Fruit fly (Drosophila melanogaster) whole organism, embryonic: ENCODE measurements around the gene CG15803.
A peak's percentile ranks its signal among the peaks of the same experiment; 100 is the strongest.

ENCODE experiments used
- Abd-B ChIP-seq: fragments of 200-800 bp; sonication (Bioruptor generic); optimal IDR thresholded peaks from 2 replicates; lab custom pipeline; 2018; ENCODE audit warnings: missing biosample characterization, mild to moderate bottlenecking, missing genetic modification characterization, moderate library complexity
- Atf6 ChIP-seq: fragments of 200-800 bp; sonication (Bioruptor generic); IDR thresholded peaks from 2 replicates; pipeline ENCODE4 v1.3.6; 2022; ENCODE audit warnings: missing biosample characterization, missing genetic modification characterization
- B-H2 ChIP-seq: fragments of 200-800 bp; sonication (Bioruptor generic); optimal IDR thresholded peaks from 2 replicates; lab custom pipeline; 2018; ENCODE audit warnings: missing biosample characterization, mild to moderate bottlenecking, missing genetic modification characterization
- CG10654 ChIP-seq: fragments of 200-800 bp; sonication (Bioruptor generic); optimal IDR thresholded peaks from 2 replicates; lab custom pipeline; 2016; ENCODE audit warnings: missing biosample characterization, missing genetic modification characterization
- CG10979 ChIP-seq: fragments of 200-800 bp; sonication (Bioruptor generic); optimal IDR thresholded peaks from 2 replicates; lab custom pipeline; 2018; ENCODE audit warnings: missing biosample characterization, mild to moderate bottlenecking, missing genetic modification characterization, moderate library complexity
- CG11398 ChIP-seq: fragments of 200-800 bp; sonication (Bioruptor generic); optimal IDR thresholded peaks from 2 replicates; lab custom pipeline; 2016; ENCODE audit warnings: missing biosample characterization, missing genetic modification characterization
- CG12299 ChIP-seq: fragments of 200-800 bp; sonication (Bioruptor generic); optimal IDR thresholded peaks from 2 replicates; lab custom pipeline; 2018; ENCODE audit warnings: missing biosample characterization, mild to moderate bottlenecking, missing genetic modification characterization
- CG14965 ChIP-seq: fragments of 200-800 bp; sonication (Bioruptor generic); optimal IDR thresholded peaks from 2 replicates; lab custom pipeline; 2016; ENCODE audit warnings: missing biosample characterization, missing genetic modification characterization, borderline replicate concordance
- CG15011 ChIP-seq: fragments of 200-800 bp; sonication (Bioruptor generic); optimal IDR thresholded peaks from 3 replicates; lab custom pipeline; 2018; ENCODE audit warnings: missing biosample characterization, mild to moderate bottlenecking, missing genetic modification characterization
- CG15269 ChIP-seq: fragments of 200-800 bp; sonication (Bioruptor generic); optimal IDR thresholded peaks from 2 replicates; lab custom pipeline; 2018; ENCODE audit warnings: missing biosample characterization, mild to moderate bottlenecking, missing genetic modification characterization, moderate library complexity
- CG18262 ChIP-seq: fragments of 200-800 bp; optimal IDR thresholded peaks from 3 replicates; lab custom pipeline; 2019; ENCODE audit warnings: missing biosample characterization, mild to moderate bottlenecking, missing genetic modification characterization, moderate library complexity
- CG2678 ChIP-seq: fragments of 200-800 bp; sonication (Bioruptor generic); optimal IDR thresholded peaks from 3 replicates; lab custom pipeline; 2019; ENCODE audit warnings: missing biosample characterization, mild to moderate bottlenecking, missing genetic modification characterization, moderate library complexity
- CG31224 ChIP-seq: fragments of 200-800 bp; sonication (Bioruptor generic); IDR thresholded peaks from 2 replicates; pipeline ENCODE4 v1.3.6; 2022; ENCODE audit warnings: missing biosample characterization, missing genetic modification characterization
- CG34376 ChIP-seq: fragments of 200-800 bp; sonication (Bioruptor generic); optimal IDR thresholded peaks from 2 replicates; lab custom pipeline; 2018; ENCODE audit warnings: missing biosample characterization, mild to moderate bottlenecking, missing genetic modification characterization
- CG4617 ChIP-seq: fragments of 200-800 bp; sonication (Bioruptor generic); optimal IDR thresholded peaks from 3 replicates; lab custom pipeline; 2016; ENCODE audit warnings: missing biosample characterization, missing genetic modification characterization, borderline replicate concordance
- CG7556 ChIP-seq: fragments of 200-800 bp; sonication (Bioruptor generic); optimal IDR thresholded peaks from 2 replicates; lab custom pipeline; 2017; ENCODE audit warnings: missing biosample characterization, mild to moderate bottlenecking, missing genetic modification characterization
- CG7786 ChIP-seq: fragments of 200-800 bp; sonication (Bioruptor generic); optimal IDR thresholded peaks from 2 replicates; lab custom pipeline; 2016; ENCODE audit warnings: missing biosample characterization, missing genetic modification characterization
- CG8359 ChIP-seq: fragments of 200-800 bp; sonication (Bioruptor generic); optimal IDR thresholded peaks from 2 replicates; lab custom pipeline; 2017; ENCODE audit warnings: missing biosample characterization, mild to moderate bottlenecking, missing genetic modification characterization, borderline replicate concordance
- Dek ChIP-seq: fragments of 200-800 bp; sonication (Bioruptor generic); optimal IDR thresholded peaks from 3 replicates; lab custom pipeline; 2019; ENCODE audit warnings: missing biosample characterization, mild to moderate bottlenecking, missing genetic modification characterization, moderate library complexity
- Gug ChIP-seq: fragments of 200-800 bp; sonication (Bioruptor generic); IDR thresholded peaks from 4 replicates; pipeline ENCODE4 v1.3.6; 2022; ENCODE audit warnings: missing biosample characterization, missing genetic modification characterization
- H2.0 ChIP-seq: fragments of 200-800 bp; sonication (Bioruptor generic); IDR thresholded peaks from 2 replicates; pipeline ENCODE4 v1.3.6; 2022; ENCODE audit warnings: missing biosample characterization, missing genetic modification characterization
- Mrtf ChIP-seq: fragments of 200-800 bp; sonication (Bioruptor generic); IDR thresholded peaks from 3 replicates; pipeline ENCODE4 v1.3.6; 2022; ENCODE audit warnings: missing biosample characterization, missing genetic modification characterization
- Nf-YB ChIP-seq: fragments of 200-800 bp; sonication (Bioruptor generic); optimal IDR thresholded peaks from 3 replicates; lab custom pipeline; 2019; ENCODE audit warnings: missing biosample characterization, mild to moderate bottlenecking, missing genetic modification characterization, moderate library complexity
- Pdp1 ChIP-seq, 2 experiments: fragments of 200-800 bp; sonication (Bioruptor generic); optimal IDR thresholded peaks; 3 replicates each; lab custom pipeline; 2016; ENCODE audit warnings: missing biosample characterization in 2 of 2, missing genetic modification characterization in 2 of 2, mild to moderate bottlenecking in 1 of 2, moderate library complexity in 1 of 2
- Ravus ChIP-seq: fragments of 200-800 bp; sonication (Bioruptor generic); IDR thresholded peaks from 2 replicates; pipeline ENCODE4 v1.3.6; 2022; ENCODE audit warnings: missing biosample characterization, missing genetic modification characterization
- Trl ChIP-seq, 3 experiments: fragments of >200 bp in 2 of 3; fragments of 200-800 bp in 1 of 3; sonication (Bioruptor generic) in 1 of 3; optimal IDR thresholded peaks; 2 replicates in 1 of 3; 3 replicates in 2 of 3; lab custom pipeline; 2016 to 2017; ENCODE audit warnings: missing biosample characterization in 1 of 3, missing genetic modification characterization in 1 of 3
- Vsx1 ChIP-seq: fragments of 200-800 bp; sonication (Bioruptor generic); optimal IDR thresholded peaks from 2 replicates; lab custom pipeline; 2017; ENCODE audit warnings: missing biosample characterization, mild to moderate bottlenecking, missing genetic modification characterization, missing genetic modification reagents
- Xrp1 ChIP-seq: fragments of 200-800 bp; sonication (Bioruptor generic); IDR thresholded peaks from 2 replicates; pipeline ENCODE4 v1.3.6; 2022; ENCODE audit warnings: missing biosample characterization, missing genetic modification characterization
- al ChIP-seq: fragments of 200-800 bp; sonication (Bioruptor generic); IDR thresholded peaks from 2 replicates; pipeline ENCODE4 v1.3.6; 2022; ENCODE audit warnings: missing biosample characterization, missing genetic modification characterization
- ap ChIP-seq: fragments of 200-800 bp; sonication (Bioruptor generic); IDR thresholded peaks from 2 replicates; pipeline ENCODE4 v1.3.6; 2022; ENCODE audit warnings: missing biosample characterization, missing genetic modification characterization
- bigmax ChIP-seq: fragments of 200-800 bp; sonication (Bioruptor generic); optimal IDR thresholded peaks from 2 replicates; lab custom pipeline; 2018; ENCODE audit warnings: missing biosample characterization, mild to moderate bottlenecking, missing genetic modification characterization
- bowl ChIP-seq: fragments of 200-800 bp; sonication (Bioruptor generic); IDR thresholded peaks from 2 replicates; pipeline ENCODE4 v1.3.6; 2022; ENCODE audit warnings: missing biosample characterization, missing genetic modification characterization
- chinmo ChIP-seq: fragments of 200-800 bp; sonication (Bioruptor generic); IDR thresholded peaks from 4 replicates; pipeline ENCODE4 v1.3.6; 2022; ENCODE audit warnings: missing biosample characterization, missing genetic modification characterization; ENCODE audit not compliant: partially characterized antibody
- dati ChIP-seq: fragments of 200-800 bp; sonication (Bioruptor generic); IDR thresholded peaks from 2 replicates; pipeline ENCODE4 v1.3.6; 2022; ENCODE audit warnings: missing biosample characterization, missing genetic modification characterization
- dmrt11E ChIP-seq: fragments of 200-800 bp; sonication (Bioruptor generic); optimal IDR thresholded peaks from 3 replicates; lab custom pipeline; 2018; ENCODE audit warnings: missing biosample characterization, mild to moderate bottlenecking, missing genetic modification characterization, moderate library complexity
- dpn ChIP-seq, 2 experiments: fragments of 200-800 bp; sonication (Bioruptor generic); optimal IDR thresholded peaks; 3 replicates each; lab custom pipeline; 2016; ENCODE audit warnings: missing biosample characterization in 2 of 2, missing genetic modification characterization in 2 of 2
- exex ChIP-seq: fragments of 200-800 bp; sonication (Bioruptor generic); optimal IDR thresholded peaks from 4 replicates; lab custom pipeline; 2018; ENCODE audit warnings: missing biosample characterization, mild to moderate bottlenecking, missing genetic modification characterization, moderate library complexity
- gcm2 ChIP-seq: fragments of 200-800 bp; sonication (Bioruptor generic); optimal IDR thresholded peaks from 2 replicates; lab custom pipeline; 2016; ENCODE audit warnings: missing biosample characterization, missing genetic modification characterization
- gsb ChIP-seq: fragments of 200-800 bp; sonication (Bioruptor generic); IDR thresholded peaks from 2 replicates; pipeline ENCODE4 v1.3.6; 2022; ENCODE audit warnings: missing biosample characterization, missing genetic modification characterization
- lov ChIP-seq, 2 experiments: fragments of 200-800 bp in 1 of 2; fragments of >200 bp in 1 of 2; sonication (Bioruptor generic) in 1 of 2; IDR thresholded peaks in 1 of 2; optimal IDR thresholded peaks in 1 of 2; 2 replicates in 1 of 2; 3 replicates in 1 of 2; pipeline versions ENCODE4 v1.3.6 to Lab custom; 2017 to 2022; ENCODE audit warnings: missing biosample characterization in 1 of 2, missing genetic modification characterization in 1 of 2
- luna ChIP-seq: fragments of 200-800 bp; sonication (Bioruptor generic); optimal IDR thresholded peaks from 2 replicates; lab custom pipeline; 2016; ENCODE audit warnings: missing biosample characterization, missing genetic modification characterization
- nom ChIP-seq: fragments of 200-800 bp; sonication (Bioruptor generic); optimal IDR thresholded peaks from 2 replicates; lab custom pipeline; 2017; ENCODE audit warnings: missing biosample characterization, missing genetic modification characterization, mild to moderate bottlenecking, moderate library complexity, missing genetic modification reagents
- otp ChIP-seq: fragments of 200-800 bp; sonication (Bioruptor generic); IDR thresholded peaks from 3 replicates; pipeline ENCODE4, ENCODE4 v1.3.6; 2022; ENCODE audit warnings: missing biosample characterization, missing genetic modification characterization
- tup ChIP-seq: fragments of 200-800 bp; sonication (Bioruptor generic); optimal IDR thresholded peaks from 2 replicates; lab custom pipeline; 2016; ENCODE audit warnings: missing biosample characterization, mild to moderate bottlenecking, missing genetic modification characterization, moderate library complexity
- unpg ChIP-seq: fragments of 200-800 bp; sonication (Bioruptor generic); optimal IDR thresholded peaks from 3 replicates; lab custom pipeline; 2018; ENCODE audit warnings: missing biosample characterization, mild to moderate bottlenecking, missing genetic modification characterization, moderate library complexity
- usp ChIP-seq: fragments of >200 bp; optimal IDR thresholded peaks from 2 replicates; lab custom pipeline; 2017; ENCODE audit warnings: missing biosample characterization, missing genetic modification characterization
- z ChIP-seq: fragments of 200-800 bp; sonication (Bioruptor generic); IDR thresholded peaks from 3 replicates; pipeline ENCODE4 v1.3.6; 2022; ENCODE audit warnings: missing biosample characterization, missing genetic modification characterization

The CG15803 gene

DNA sequence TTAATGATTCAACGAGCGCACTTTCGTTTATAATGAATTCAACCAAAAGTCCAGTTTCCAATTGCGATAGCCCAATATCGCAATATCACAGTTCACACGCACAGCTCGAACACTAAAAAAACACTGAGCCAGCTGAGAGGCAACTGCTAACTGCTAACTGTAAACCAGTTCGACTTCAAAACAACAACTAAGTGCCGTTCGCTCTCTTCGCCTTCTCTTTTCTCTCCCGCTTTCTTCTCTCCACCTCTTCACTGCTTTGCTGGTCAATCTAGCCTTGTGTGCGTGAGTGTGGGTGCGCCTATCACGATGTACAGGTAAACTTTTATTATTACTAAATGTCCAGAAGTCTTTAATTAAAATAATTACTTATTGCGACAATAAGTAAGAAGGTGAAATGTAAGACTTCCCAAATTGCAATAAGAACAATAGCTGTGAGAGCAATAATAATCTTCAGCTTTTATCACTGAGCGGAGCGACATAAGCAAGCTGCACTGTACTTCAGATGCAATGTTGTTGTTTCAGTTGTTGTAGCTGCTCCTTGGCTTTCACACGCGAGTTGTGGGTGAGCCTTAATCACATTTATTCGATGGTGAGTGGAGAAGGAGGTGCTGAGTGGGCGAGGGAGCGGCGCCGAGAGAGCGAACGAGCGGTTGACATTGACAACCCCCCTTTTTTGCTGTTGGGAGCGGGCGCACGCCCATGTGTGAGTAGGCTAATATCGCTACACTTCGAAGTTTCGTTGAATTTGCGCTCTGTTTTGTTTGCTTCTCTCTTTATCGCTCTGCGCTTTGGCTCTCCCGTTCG lies 36.5 kb upstream of the CG15803 start, which contains the start of gene Vti1b (continued):
- TF ChIP-seq nom (GFP tag; lab: Kevin White, UChicago): peak; percentile 82
- TF ChIP-seq Nf-YB (GFP tag; lab: Kevin White, UChicago): peak; percentile 82
- peak; percentile 79 for TF ChIP-seq dati (GFP tag; lab: Robert Waterston, UW)
- peak; percentile 79 for TF ChIP-seq CG12299 (tag; lab: Kevin White, UChicago)
- TF ChIP-seq Pdp1 (GFP tag; optimal IDR thresholded peaks at IDR 0.05; lab: Kevin White, UChicago): peak; percentile 86 to 94
- TF ChIP-seq luna (GFP tag; lab: Kevin White, UChicago): peak; percentile 81
- peak; percentile 91 for TF ChIP-seq gcm2
- TF ChIP-seq B-H2 (GFP tag; lab: Kevin White, UChicago): peak; percentile 42
- TF ChIP-seq chinmo (GFP tag; lab: Robert Waterston, UW): peak; percentile 88; the same call in 2 of the 4 replicates
- peak; percentile 93 for TF ChIP-seq CG7556 (GFP tag; lab: Kevin White, UChicago)
- TF ChIP-seq CG18262 (tag; lab: Kevin White, UChicago): peak; percentile 96
- TF ChIP-seq CG15011: peak; percentile 85
- peak; percentile 84 for TF ChIP-seq CG31224
- TF ChIP-seq H2.0 (GFP tag; lab: Robert Waterston, UW): peak; percentile 94
- peak; percentile 94 for TF ChIP-seq Gug (GFP tag; lab: Robert Waterston, UW)
- peak; percentile 84 for TF ChIP-seq CG8359 (GFP tag; lab: Kevin White, UChicago)
- TF ChIP-seq ap (GFP tag; lab: Robert Waterston, UW): peak; percentile 87
- TF ChIP-seq dpn (GFP tag; optimal IDR thresholded peaks at IDR 0.05; lab: Kevin White, UChicago): peak; percentile 84 to 96
- TF ChIP-seq CG10654 (GFP tag; lab: Kevin White, UChicago): peak; percentile 90
- TF ChIP-seq CG10979 (tag; lab: Kevin White, UChicago): peak; percentile 94
- TF ChIP-seq Atf6: peak; percentile 88
- peak; percentile 94 for TF ChIP-seq dmrt11E (tag; lab: Kevin White, UChicago)
- TF ChIP-seq Abd-B (GFP tag; lab: Kevin White, UChicago): peak; percentile 91
- TF ChIP-seq Dek (tag; lab: Kevin White, UChicago): peak; percentile 85
- peak; percentile 61 for TF ChIP-seq CG14965 (GFP tag; lab: Kevin White, UChicago)
- TF ChIP-seq lov (optimal IDR thresholded peaks at IDR 0.05; lab: Kevin White, UChicago): no peak
- peak; percentile 77; the same call in 1 of the 3 replicates for TF ChIP-seq lov (GFP tag; IDR thresholded peaks at IDR 0.05; lab: Robert Waterston, UW)
- TF ChIP-seq gsb: peak; percentile 74
- TF ChIP-seq CG4617: peak; percentile 85
- TF ChIP-seq CG15269: peak; percentile 93
- peak; percentile 61; the same call in 1 of the 3 replicates for TF ChIP-seq z (GFP tag; lab: Robert Waterston, UW)
- peak; percentile 95 for TF ChIP-seq otp
- peak; percentile 96 for TF ChIP-seq Xrp1 (GFP tag; lab: Robert Waterston, UW)
- peak; percentile 82 for TF ChIP-seq Ravus (GFP tag; lab: Robert Waterston, UW)
- TF ChIP-seq bowl: peak; percentile 81
- peak; percentile 85 for TF ChIP-seq exex (tag; lab: Kevin White, UChicago)
- peak; percentile 79 for TF ChIP-seq tup (GFP tag; lab: Kevin White, UChicago)
- TF ChIP-seq CG7786 (GFP tag; lab: Kevin White, UChicago): peak; percentile 89
- peak; percentile 86 for TF ChIP-seq CG11398
- TF ChIP-seq Trl (optimal IDR thresholded peaks at IDR 0.05; lab: Kevin White, UChicago): peak; percentile 87 to 94
- TF ChIP-seq Trl (GFP tag; optimal IDR thresholded peaks at IDR 0.05; lab: Kevin White, UChicago): peak; percentile 82
- peak; percentile 93 for TF ChIP-seq unpg (GFP tag; lab: Kevin White, UChicago)
- TF ChIP-seq Vsx1 (GFP tag; lab: Kevin White, UChicago): peak; percentile 87
- peak; percentile 96 for TF ChIP-seq CG2678
- TF ChIP-seq Mrtf: peak; percentile 85
- peak; percentile 83 for TF ChIP-seq al (GFP tag; lab: Robert Waterston, UW)
- peak; percentile 56 for TF ChIP-seq CG34376 (GFP tag; lab: Kevin White, UChicago)
- TF ChIP-seq usp (GFP tag; lab: Kevin White, UChicago): no peak
- TF ChIP-seq bigmax (GFP tag; lab: Kevin White, UChicago): peak; percentile 18
